Fruit fly (Drosophila melanogaster) whole organism: ENCODE results near the gene fy.

Source experiments
- CG8478 ChIP-seq: fragments of >200 bp; optimal IDR thresholded peaks from 2 replicates; lab custom pipeline; 2018; ENCODE audit warnings: inconsistent platforms
- Dll ChIP-seq: fragments of >200 bp; optimal IDR thresholded peaks from 2 replicates; lab custom pipeline; 2017
- EcR ChIP-seq, 2 experiments: fragments of >200 bp; optimal IDR thresholded peaks; 2 replicates each; lab custom pipeline; 2017; ENCODE audit warnings: missing biosample characterization in 2 of 2, missing genetic modification characterization in 2 of 2, missing genetic modification reagents in 2 of 2
- pan ChIP-seq: fragments of >200 bp; optimal IDR thresholded peaks from 2 replicates; lab custom pipeline; 2017
- psq ChIP-seq: fragments of >200 bp; optimal IDR thresholded peaks from 2 replicates; lab custom pipeline; 2017
- usp ChIP-seq: fragments of >200 bp; optimal IDR thresholded peaks from 2 replicates; lab custom pipeline; 2017; ENCODE audit warnings: missing biosample characterization, missing genetic modification characterization, mixed read lengths

Gene fy

dm6 chr2L:8423460-8424089 is 20.5 kb upstream of the fy start:
- TF ChIP-seq pan (lab: Kevin White, UChicago) = no peak
- TF ChIP-seq EcR (GFP tag; optimal IDR thresholded peaks at IDR 0.05; lab: Kevin White, UChicago) = no peak
- TF ChIP-seq CG8478 (lab: Kevin White, UChicago) = no peak
- TF ChIP-seq Dll (lab: Kevin White, UChicago) = no peak
- TF ChIP-seq psq (lab: Kevin White, UChicago) = no peak
- no peak for TF ChIP-seq usp (GFP tag; lab: Kevin White, UChicago)

dm6 chr2L:8423047-8423446 is 20.0 kb upstream of the fy start:
- TF ChIP-seq EcR (GFP tag; optimal IDR thresholded peaks at IDR 0.05; lab: Kevin White, UChicago) (no peak), Dll (lab: Kevin White, UChicago) (no peak), CG8478 (lab: Kevin White, UChicago) (no peak), pan (lab: Kevin White, UChicago) (no peak), usp (GFP tag; lab: Kevin White, UChicago) (no peak), psq (lab: Kevin White, UChicago) (no peak)

- no peak for TF ChIP-seq CG8478 (lab: Kevin White, UChicago)
- TF ChIP-seq Dll (lab: Kevin White, UChicago) = no peak
- no peak for TF ChIP-seq psq (lab: Kevin White, UChicago)
- TF ChIP-seq usp (GFP tag; lab: Kevin White, UChicago) = no peak
- TF ChIP-seq EcR (GFP tag; optimal IDR thresholded peaks at IDR 0.05; lab: Kevin White, UChicago) = no peak
- no peak for TF ChIP-seq pan (lab: Kevin White, UChicago)
These were observed 18.6 kb upstream of the fy start for dm6 chr2L:8421717-8422116.

dm6 chr2L:8420259-8420930 is 17.3 kb upstream of the fy start:
- no peak for TF ChIP-seq usp (GFP tag; lab: Kevin White, UChicago)
- peak; percentile 58 for TF ChIP-seq pan (lab: Kevin White, UChicago)

dm6 chr2L:8419382-8419940 is 16.4 kb upstream of the fy start:
- TF ChIP-seq usp (GFP tag; lab: Kevin White, UChicago) = no peak
- no peak for TF ChIP-seq pan (lab: Kevin White, UChicago)
- TF ChIP-seq EcR (GFP tag; optimal IDR thresholded peaks at IDR 0.05; lab: Kevin White, UChicago) = peak in 1 of 2 experiments; percentile 51

dm6 chr2L:8418113-8418885 is 15.2 kb upstream of the fy start:
- TF ChIP-seq CG8478 (lab: Kevin White, UChicago) = no peak

dm6 chr2L:8417562-8417961 is 14.5 kb upstream of the fy start:
- no peak for TF ChIP-seq psq (lab: Kevin White, UChicago)
- no peak for TF ChIP-seq CG8478 (lab: Kevin White, UChicago)
- no peak for TF ChIP-seq Dll (lab: Kevin White, UChicago)
- TF ChIP-seq EcR (GFP tag; optimal IDR thresholded peaks at IDR 0.05; lab: Kevin White, UChicago) = no peak
- no peak for TF ChIP-seq pan (lab: Kevin White, UChicago)
- no peak for TF ChIP-seq usp (GFP tag; lab: Kevin White, UChicago)

- no peak for TF ChIP-seq CG8478 (lab: Kevin White, UChicago)
- TF ChIP-seq Dll (lab: Kevin White, UChicago) = peak; percentile 53
These were observed 13.4 kb upstream of the fy start for dm6 chr2L:8416350-8417046.

dm6 chr2L:8414887-8415883 is 12.1 kb upstream of the fy start, which contains the start of the genes CG13398 and Akap200:
CG13398 (minus strand) TSS chr2L:8415256.
Akap200 (plus strand) TSS chr2L:8415690.
- TF ChIP-seq Dll (lab: Kevin White, UChicago) (no peak), EcR (GFP tag; optimal IDR thresholded peaks at IDR 0.05; lab: Kevin White, UChicago) (no peak), psq (lab: Kevin White, UChicago) (no peak), pan (lab: Kevin White, UChicago) (no peak), CG8478 (lab: Kevin White, UChicago) (no peak), usp (GFP tag; lab: Kevin White, UChicago) (no peak)

- TF ChIP-seq psq (lab: Kevin White, UChicago) (no peak), Dll (lab: Kevin White, UChicago) (no peak), usp (GFP tag; lab: Kevin White, UChicago) (no peak), CG8478 (lab: Kevin White, UChicago) (no peak), EcR (GFP tag; optimal IDR thresholded peaks at IDR 0.05; lab: Kevin White, UChicago) (no peak)
These were observed 8.4 kb upstream of the fy start, which contains the start of gene Naglu for dm6 chr2L:8411530-8411929. Naglu (minus strand) TSS chr2L:8411868.
